Worm (Caenorhabditis elegans) whole organism, late embryonic: ENCODE measurements around the gene ubc-26.

Experiments
- C38D4.7 ChIP-seq: fragments of 200-800 bp; sonication (Bioruptor generic); optimal IDR thresholded peaks from 2 replicates; lab custom pipeline; 2018; ENCODE audit warnings: mild to moderate bottlenecking, missing genetic modification characterization, moderate library complexity, missing compliant biosample characterization
- F13H6.1 ChIP-seq: sonication (generic microtip); optimal IDR thresholded peaks from 2 replicates; lab custom pipeline; 2016; ENCODE audit warnings: missing genetic modification characterization, missing compliant biosample characterization
- K02D7.2 ChIP-seq: sonication (generic microtip); optimal IDR thresholded peaks from 2 replicates; lab custom pipeline; 2017; ENCODE audit warnings: mild to moderate bottlenecking, missing genetic modification characterization, missing compliant biosample characterization
- T23F11.4 ChIP-seq: fragments of 200-800 bp; sonication (Bioruptor generic); optimal IDR thresholded peaks from 2 replicates; lab custom pipeline; 2018; ENCODE audit warnings: mild to moderate bottlenecking, missing genetic modification characterization, missing compliant biosample characterization
- Y22D7AL.16 ChIP-seq: sonication (generic microtip); optimal IDR thresholded peaks from 2 replicates; lab custom pipeline; 2016; ENCODE audit warnings: missing genetic modification characterization, missing compliant biosample characterization
- ahr-1 ChIP-seq: sonication (generic microtip); optimal IDR thresholded peaks from 2 replicates; lab custom pipeline; 2016; ENCODE audit warnings: missing genetic modification characterization, missing compliant biosample characterization
- ama-1 ChIP-seq: fragments of 150-350 bp; optimal IDR thresholded peaks from 2 replicates; lab custom pipeline; 2014
- ceh-14 ChIP-seq: sonication (generic microtip); optimal IDR thresholded peaks from 2 replicates; lab custom pipeline; 2016; ENCODE audit warnings: missing genotype, missing genetic modification characterization, missing compliant biosample characterization
- ceh-18 ChIP-seq: sonication (generic microtip); optimal IDR thresholded peaks from 2 replicates; lab custom pipeline; 2016; ENCODE audit warnings: missing genetic modification characterization, missing compliant biosample characterization
- ceh-22 ChIP-seq: sonication (generic microtip); optimal IDR thresholded peaks from 2 replicates; lab custom pipeline; 2017; ENCODE audit warnings: missing biosample characterization, missing genetic modification characterization
- ceh-24 ChIP-seq: sonication (generic microtip); optimal IDR thresholded peaks from 2 replicates; lab custom pipeline; 2016; ENCODE audit warnings: mild to moderate bottlenecking, missing genetic modification characterization, missing compliant biosample characterization
- ceh-30 ChIP-seq: fragments of 150-350 bp; optimal IDR thresholded peaks from 2 replicates; lab custom pipeline; 2014; ENCODE audit warnings: missing biosample characterization, missing genetic modification characterization
- ceh-34 ChIP-seq: sonication (generic microtip); optimal IDR thresholded peaks from 2 replicates; lab custom pipeline; 2016; ENCODE audit warnings: mild to moderate bottlenecking, missing genetic modification characterization, missing compliant biosample characterization
- ceh-45 ChIP-seq: fragments of 200-800 bp; sonication (Bioruptor generic); IDR thresholded peaks from 2 replicates; pipeline ENCODE4 v1.3.6; 2022; ENCODE audit warnings: missing genetic modification reagents, missing genetic modification characterization, missing compliant biosample characterization
- ceh-48 ChIP-seq: sonication (generic microtip); optimal IDR thresholded peaks from 2 replicates; lab custom pipeline; 2016; ENCODE audit warnings: missing genetic modification characterization, inconsistent platforms, missing compliant biosample characterization
- ceh-9 ChIP-seq: sonication (generic microtip); optimal IDR thresholded peaks from 2 replicates; lab custom pipeline; 2016; ENCODE audit warnings: mild to moderate bottlenecking, missing genetic modification characterization, inconsistent platforms, missing compliant biosample characterization
- che-1 ChIP-seq: sonication (generic microtip); optimal IDR thresholded peaks from 2 replicates; lab custom pipeline; 2016; ENCODE audit warnings: mild to moderate bottlenecking, missing genetic modification characterization, missing compliant biosample characterization
- dmd-4 ChIP-seq: sonication (generic microtip); optimal IDR thresholded peaks from 2 replicates; lab custom pipeline; 2016; ENCODE audit warnings: borderline replicate concordance, missing genetic modification characterization, missing compliant biosample characterization
- dve-1 ChIP-seq: sonication (generic microtip); optimal IDR thresholded peaks from 2 replicates; lab custom pipeline; 2017; ENCODE audit warnings: antibody characterized with exemption, mild to moderate bottlenecking, missing genetic modification characterization, missing compliant biosample characterization
- elt-2 ChIP-seq: sonication (generic microtip); optimal IDR thresholded peaks from 2 replicates; lab custom pipeline; 2016; ENCODE audit warnings: missing genetic modification reagents, missing genetic modification characterization, missing compliant biosample characterization
- ets-4 ChIP-seq: sonication (generic microtip); optimal IDR thresholded peaks from 2 replicates; lab custom pipeline; 2016; ENCODE audit warnings: missing genetic modification characterization, missing compliant biosample characterization
- eyg-1 ChIP-seq: sonication (generic microtip); optimal IDR thresholded peaks from 2 replicates; lab custom pipeline; 2016; ENCODE audit warnings: missing genotype, missing genetic modification characterization, missing compliant biosample characterization
- fax-1 ChIP-seq: sonication (generic microtip); optimal IDR thresholded peaks from 2 replicates; lab custom pipeline; 2016; ENCODE audit warnings: missing genotype, missing genetic modification characterization, missing compliant biosample characterization
- fkh-6 ChIP-seq: sonication (generic microtip); optimal IDR thresholded peaks from 2 replicates; lab custom pipeline; 2016; ENCODE audit warnings: missing genetic modification characterization, missing compliant biosample characterization
- hlh-13 ChIP-seq: fragments of 200-800 bp; sonication (Bioruptor generic); optimal IDR thresholded peaks from 2 replicates; lab custom pipeline; 2018; ENCODE audit warnings: mild to moderate bottlenecking, missing genetic modification characterization, missing compliant biosample characterization
- hlh-15 ChIP-seq: sonication (generic microtip); optimal IDR thresholded peaks from 2 replicates; lab custom pipeline; 2016; ENCODE audit warnings: missing genetic modification characterization, missing compliant biosample characterization
- hlh-30 ChIP-seq: sonication (generic microtip); optimal IDR thresholded peaks from 2 replicates; lab custom pipeline; 2017; ENCODE audit warnings: antibody characterized with exemption, missing genetic modification characterization, missing compliant biosample characterization; ENCODE audit not compliant: insufficient read depth
- lim-6 ChIP-seq: sonication (generic microtip); optimal IDR thresholded peaks from 2 replicates; lab custom pipeline; 2016; ENCODE audit warnings: missing genetic modification characterization, missing compliant biosample characterization
- mec-3 ChIP-seq: sonication (generic microtip); optimal IDR thresholded peaks from 2 replicates; lab custom pipeline; 2016; ENCODE audit warnings: borderline replicate concordance, missing genetic modification characterization, missing compliant biosample characterization
- nfya-1 ChIP-seq: sonication (generic microtip); optimal IDR thresholded peaks from 2 replicates; lab custom pipeline; 2017; ENCODE audit warnings: missing genetic modification characterization, mild to moderate bottlenecking, missing compliant biosample characterization, antibody characterized with exemption, moderate library complexity
- nhr-11 ChIP-seq: fragments of 150-350 bp; optimal IDR thresholded peaks from 2 replicates; lab custom pipeline; 2014; ENCODE audit warnings: missing biosample characterization, missing genetic modification characterization
- nhr-232 ChIP-seq: sonication (generic microtip); optimal IDR thresholded peaks from 2 replicates; lab custom pipeline; 2016; ENCODE audit warnings: missing genetic modification characterization, missing compliant biosample characterization
- pat-9 ChIP-seq: fragments of 200-800 bp; sonication (Bioruptor generic); optimal IDR thresholded peaks from 2 replicates; lab custom pipeline; 2018; ENCODE audit warnings: mild to moderate bottlenecking, missing genetic modification characterization, moderate library complexity, missing compliant biosample characterization
- pax-1 ChIP-seq: fragments of 150-350 bp; optimal IDR thresholded peaks from 2 replicates; lab custom pipeline; 2014; ENCODE audit warnings: missing biosample characterization, missing genetic modification characterization
- pha-2 ChIP-seq: sonication (generic microtip); optimal IDR thresholded peaks from 2 replicates; lab custom pipeline; 2017; ENCODE audit warnings: mild to moderate bottlenecking, missing genetic modification characterization, missing compliant biosample characterization
- rnt-1 ChIP-seq: sonication (generic microtip); optimal IDR thresholded peaks from 2 replicates; lab custom pipeline; 2016; ENCODE audit warnings: missing genetic modification characterization, missing compliant biosample characterization
- sox-2 ChIP-seq: fragments of 200-800 bp; sonication (Bioruptor generic); IDR thresholded peaks from 2 replicates; pipeline ENCODE4 v1.3.6; 2022; ENCODE audit warnings: missing genetic modification reagents, missing genetic modification characterization, missing compliant biosample characterization
- tbx-2 ChIP-seq: sonication (generic microtip); optimal IDR thresholded peaks from 2 replicates; lab custom pipeline; 2016; ENCODE audit warnings: missing genetic modification characterization, missing compliant biosample characterization
- tbx-7 ChIP-seq: sonication (generic microtip); optimal IDR thresholded peaks from 2 replicates; lab custom pipeline; 2016; ENCODE audit warnings: missing genotype, missing genetic modification characterization, missing compliant biosample characterization
- ttx-3 ChIP-seq: sonication (generic microtip); optimal IDR thresholded peaks from 2 replicates; lab custom pipeline; 2016; ENCODE audit warnings: missing genetic modification reagents, missing genetic modification characterization, missing compliant biosample characterization
- unc-42 ChIP-seq: sonication (generic microtip); optimal IDR thresholded peaks from 2 replicates; lab custom pipeline; 2016; ENCODE audit warnings: missing genotype, missing genetic modification characterization, missing compliant biosample characterization
- unc-55 ChIP-seq: sonication (generic microtip); optimal IDR thresholded peaks from 2 replicates; lab custom pipeline; 2017; ENCODE audit warnings: missing biosample characterization, missing genetic modification reagents, missing genetic modification characterization
- unc-86 ChIP-seq: sonication (generic microtip); optimal IDR thresholded peaks from 2 replicates; lab custom pipeline; 2016; ENCODE audit warnings: missing genetic modification characterization, missing compliant biosample characterization
- zip-5 ChIP-seq: sonication (generic microtip); optimal IDR thresholded peaks from 2 replicates; lab custom pipeline; 2016; ENCODE audit warnings: missing genetic modification characterization, missing compliant biosample characterization
- ztf-16 ChIP-seq: sonication (generic microtip); optimal IDR thresholded peaks from 2 replicates; lab custom pipeline; 2017; ENCODE audit warnings: missing genetic modification characterization, missing compliant biosample characterization

ubc-26 gene

DNA sequence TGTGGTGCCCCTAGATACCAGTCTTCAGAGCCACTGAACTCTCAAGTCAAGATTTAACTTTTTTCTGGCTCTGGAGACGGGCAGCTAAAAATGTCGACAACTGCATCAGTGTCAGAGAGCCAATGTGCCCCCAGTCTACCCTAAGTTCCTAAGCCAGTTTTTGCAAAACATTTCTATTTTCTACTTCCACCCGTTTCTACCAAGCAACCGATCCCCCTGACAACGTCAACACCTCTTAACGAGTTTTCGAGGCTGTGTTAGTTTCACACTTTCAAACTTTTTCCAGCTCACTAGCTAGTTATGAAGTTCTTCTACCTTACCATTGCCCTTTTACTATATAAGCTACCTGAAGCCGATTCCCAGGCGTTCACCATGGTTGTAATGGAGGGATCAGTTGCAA, 35.9 kb downstream of the ubc-26 start, which contains the start of gene Y110A2AL.5:
TSS of gene Y110A2AL.5 (plus strand) at position 301 of the 400 bp plus-strand sequence.
- TF ChIP-seq pat-9 (tag; lab: Kevin White, UChicago): no peak
- TF ChIP-seq nhr-11: no peak
- TF ChIP-seq ceh-45 (GFP tag; lab: Robert Waterston, UW): no peak
- TF ChIP-seq eyg-1: no peak
- TF ChIP-seq nfya-1: no peak
- TF ChIP-seq fkh-6: no peak
- no peak for TF ChIP-seq unc-42
- no peak for TF ChIP-seq dmd-4
- no peak for TF ChIP-seq ceh-48 (tag; lab: Kevin White, UChicago)
- no peak for TF ChIP-seq F13H6.1 (tag; lab: Kevin White, UChicago)
- no peak for TF ChIP-seq ahr-1
- TF ChIP-seq ceh-14: no peak
- TF ChIP-seq unc-86: no peak
- no peak for TF ChIP-seq tbx-2 (tag; lab: Kevin White, UChicago)
- TF ChIP-seq ceh-30 (tag; lab: Kevin White, UChicago): no peak
- no peak for TF ChIP-seq ceh-18
- no peak for TF ChIP-seq ceh-9
- TF ChIP-seq tbx-7: no peak

ce11 chrII:2862557-2863035, 37.6 kb downstream of the ubc-26 start:
- TF ChIP-seq sox-2: no peak
- peak; percentile 65 for TF ChIP-seq dve-1 (tag; lab: Kevin White, UChicago)
- TF ChIP-seq pax-1 (tag; lab: Kevin White, UChicago): no peak

- TF ChIP-seq Y22D7AL.16 (tag; lab: Kevin White, UChicago) (no peak), ceh-48 (tag; lab: Kevin White, UChicago) (no peak), nhr-232 (tag; lab: Kevin White, UChicago) (no peak), ztf-16 (no peak), K02D7.2 (tag; lab: Kevin White, UChicago) (no peak), ceh-18 (no peak), pha-2 (no peak), ahr-1 (no peak), ttx-3 (tag; lab: Kevin White, UChicago) (no peak), ceh-24 (tag; lab: Kevin White, UChicago) (no peak), eyg-1 (no peak), hlh-15 (tag; lab: Kevin White, UChicago) (no peak), ceh-45 (GFP tag; lab: Robert Waterston, UW) (no peak), C38D4.7 (no peak), unc-42 (no peak), nfya-1 (no peak), ets-4 (tag; lab: Kevin White, UChicago) (no peak), ceh-9 (no peak), ceh-22 (tag; lab: Kevin White, UChicago) (no peak), F13H6.1 (tag; lab: Kevin White, UChicago) (no peak)
These were observed 38.6 kb downstream of the ubc-26 start for ce11 chrII:2861385-2862099.

- no peak for TF ChIP-seq unc-55
- no peak for TF ChIP-seq hlh-30 (tag; lab: Kevin White, UChicago)
- TF ChIP-seq ceh-14: no peak
- no peak for TF ChIP-seq unc-86
- TF ChIP-seq ama-1 (lab: Kevin White, UChicago): no peak
- TF ChIP-seq zip-5 (tag; lab: Kevin White, UChicago): no peak
- TF ChIP-seq T23F11.4 (GFP tag; lab: Kevin White, UChicago): no peak
- no peak for TF ChIP-seq ceh-34 (tag; lab: Kevin White, UChicago)
- peak; percentile 10 for TF ChIP-seq elt-2 (tag; lab: Kevin White, UChicago)
- peak; percentile 11 for TF ChIP-seq che-1
- no peak for TF ChIP-seq dve-1 (tag; lab: Kevin White, UChicago)
- no peak for TF ChIP-seq rnt-1 (tag; lab: Kevin White, UChicago)
- TF ChIP-seq lim-6: no peak
- TF ChIP-seq nhr-232 (tag; lab: Kevin White, UChicago): no peak
- TF ChIP-seq mec-3 (tag; lab: Kevin White, UChicago): no peak
- TF ChIP-seq ceh-30 (tag; lab: Kevin White, UChicago): no peak
- TF ChIP-seq hlh-13 (GFP tag; lab: Kevin White, UChicago): no peak
- TF ChIP-seq fax-1: no peak
- no peak for TF ChIP-seq nfya-1
- no peak for TF ChIP-seq pha-2
These were observed 40.0 kb downstream of the ubc-26 start for ce11 chrII:2859873-2860821.
